Worm (Caenorhabditis elegans) whole organism, mixed stage, embryonic: Measurements from ENCODE around the gene lgc-36.

Experiments used
- bed-3 ChIP-seq: fragments of 200-800 bp; sonication (Bioruptor generic); optimal IDR thresholded peaks from 3 replicates; lab custom pipeline; 2018; ENCODE audit warnings: mild to moderate bottlenecking, missing genetic modification characterization, moderate library complexity, missing compliant biosample characterization
- blmp-1 ChIP-seq: fragments of 150-350 bp; optimal IDR thresholded peaks from 2 replicates; lab custom pipeline; 2014; ENCODE audit warnings: missing biosample characterization, missing genetic modification characterization
- ceh-43 ChIP-seq: fragments of 200-800 bp; sonication (Bioruptor generic); optimal IDR thresholded peaks from 2 replicates; lab custom pipeline; 2018; ENCODE audit warnings: mild to moderate bottlenecking, missing genetic modification characterization, moderate library complexity, missing compliant biosample characterization
- ceh-83 ChIP-seq: fragments of 200-800 bp; sonication (Bioruptor generic); optimal IDR thresholded peaks from 2 replicates; lab custom pipeline; 2018; ENCODE audit warnings: mild to moderate bottlenecking, missing genetic modification characterization, missing compliant biosample characterization
- ces-1 ChIP-seq: fragments of 150-350 bp; optimal IDR thresholded peaks from 2 replicates; lab custom pipeline; 2014; ENCODE audit warnings: missing biosample characterization, missing genetic modification reagents, missing genetic modification characterization
- cnd-1 ChIP-seq: fragments of 200-800 bp; sonication (Bioruptor generic); optimal IDR thresholded peaks from 2 replicates; lab custom pipeline; 2018; ENCODE audit warnings: mild to moderate bottlenecking, missing genetic modification characterization, missing compliant biosample characterization
- drap-1 ChIP-seq: fragments of 200-800 bp; sonication (Bioruptor generic); optimal IDR thresholded peaks from 3 replicates; lab custom pipeline; 2018; ENCODE audit warnings: mild to moderate bottlenecking, missing genetic modification characterization, missing compliant biosample characterization
- elt-1 ChIP-seq: sonication (generic microtip); optimal IDR thresholded peaks from 2 replicates; lab custom pipeline; 2017; ENCODE audit warnings: missing genetic modification characterization, mild to moderate bottlenecking, missing compliant biosample characterization, antibody characterized with exemption, moderate library complexity, borderline replicate concordance; ENCODE audit not compliant: insufficient read depth
- flh-1 ChIP-seq: fragments of 200-800 bp; sonication (Bioruptor generic); optimal IDR thresholded peaks from 2 replicates; lab custom pipeline; 2018; ENCODE audit warnings: mild to moderate bottlenecking, missing genetic modification characterization, moderate library complexity, missing compliant biosample characterization
- ham-2 ChIP-seq: fragments of 200-800 bp; sonication (Bioruptor generic); optimal IDR thresholded peaks from 2 replicates; lab custom pipeline; 2018; ENCODE audit warnings: mild to moderate bottlenecking, missing genetic modification characterization, missing compliant biosample characterization
- hlh-1 ChIP-seq: fragments of 150-350 bp; optimal IDR thresholded peaks from 2 replicates; lab custom pipeline; 2014; ENCODE audit warnings: missing biosample characterization, missing genetic modification reagents, missing genetic modification characterization
- lin-13 ChIP-seq: fragments of 150-350 bp; optimal IDR thresholded peaks from 2 replicates; lab custom pipeline; 2014; ENCODE audit warnings: missing biosample characterization, missing genetic modification characterization
- lin-32 ChIP-seq: fragments of 200-800 bp; sonication (Bioruptor generic); optimal IDR thresholded peaks from 2 replicates; lab custom pipeline; 2018; ENCODE audit warnings: mild to moderate bottlenecking, missing genetic modification characterization, missing compliant biosample characterization
- lsy-2 ChIP-seq: fragments of 150-350 bp; optimal IDR thresholded peaks from 2 replicates; lab custom pipeline; 2014; ENCODE audit warnings: missing biosample characterization, missing genetic modification characterization
- mab-5 ChIP-seq: fragments of 150-350 bp; optimal IDR thresholded peaks from 2 replicates; lab custom pipeline; 2014; ENCODE audit warnings: missing biosample characterization, missing genetic modification characterization
- mep-1 ChIP-seq: fragments of 150-350 bp; optimal IDR thresholded peaks from 2 replicates; lab custom pipeline; 2017; ENCODE audit warnings: missing biosample characterization, missing genetic modification reagents, missing genetic modification characterization, inconsistent platforms
- mls-2 ChIP-seq: sonication (generic microtip); optimal IDR thresholded peaks from 2 replicates; lab custom pipeline; 2016; ENCODE audit warnings: mild to moderate bottlenecking, missing genetic modification characterization, moderate library complexity, missing compliant biosample characterization
- nhr-12 ChIP-seq: fragments of 150-350 bp; optimal IDR thresholded peaks from 2 replicates; lab custom pipeline; 2014; ENCODE audit warnings: missing biosample characterization, missing genetic modification characterization
- nhr-2 ChIP-seq: fragments of 150-350 bp; optimal IDR thresholded peaks from 2 replicates; lab custom pipeline; 2014; ENCODE audit warnings: missing biosample characterization, missing genetic modification characterization
- nhr-237 ChIP-seq: fragments of 150-350 bp; optimal IDR thresholded peaks from 2 replicates; lab custom pipeline; 2014; ENCODE audit warnings: missing biosample characterization, missing genetic modification characterization
- pha-4 ChIP-seq: fragments of 150-350 bp; optimal IDR thresholded peaks from 2 replicates; lab custom pipeline; 2018; ENCODE audit warnings: missing biosample characterization, missing genetic modification reagents, missing genetic modification characterization
- sem-2 ChIP-seq: fragments of 200-800 bp; sonication (Bioruptor generic); optimal IDR thresholded peaks from 2 replicates; lab custom pipeline; 2018; ENCODE audit warnings: mild to moderate bottlenecking, missing genetic modification characterization, missing compliant biosample characterization
- sptf-1 ChIP-seq: sonication (generic microtip); optimal IDR thresholded peaks from 2 replicates; lab custom pipeline; 2017; ENCODE audit warnings: mild to moderate bottlenecking, missing genetic modification characterization, moderate library complexity, missing compliant biosample characterization
- tbx-8 ChIP-seq: fragments of 200-800 bp; sonication (Bioruptor generic); optimal IDR thresholded peaks from 2 replicates; lab custom pipeline; 2018; ENCODE audit warnings: mild to moderate bottlenecking, missing genetic modification characterization, moderate library complexity, missing compliant biosample characterization
- unc-120 ChIP-seq: sonication (generic microtip); optimal IDR thresholded peaks from 2 replicates; lab custom pipeline; 2017; ENCODE audit warnings: missing genetic modification characterization, missing compliant biosample characterization; ENCODE audit not compliant: poor library complexity, severe bottlenecking
- unc-62 ChIP-seq: fragments of 150-350 bp; optimal IDR thresholded peaks from 2 replicates; lab custom pipeline; 2014; ENCODE audit warnings: missing biosample characterization, missing genetic modification reagents, missing genetic modification characterization
- zip-8 ChIP-seq: fragments of 150-350 bp; optimal IDR thresholded peaks from 2 replicates; lab custom pipeline; 2014; ENCODE audit warnings: missing biosample characterization, missing genetic modification characterization
- ztf-11 ChIP-seq: fragments of 150-350 bp; optimal IDR thresholded peaks from 2 replicates; lab custom pipeline; 2014; ENCODE audit warnings: missing biosample characterization, missing genetic modification characterization

Gene lgc-36

DNA sequence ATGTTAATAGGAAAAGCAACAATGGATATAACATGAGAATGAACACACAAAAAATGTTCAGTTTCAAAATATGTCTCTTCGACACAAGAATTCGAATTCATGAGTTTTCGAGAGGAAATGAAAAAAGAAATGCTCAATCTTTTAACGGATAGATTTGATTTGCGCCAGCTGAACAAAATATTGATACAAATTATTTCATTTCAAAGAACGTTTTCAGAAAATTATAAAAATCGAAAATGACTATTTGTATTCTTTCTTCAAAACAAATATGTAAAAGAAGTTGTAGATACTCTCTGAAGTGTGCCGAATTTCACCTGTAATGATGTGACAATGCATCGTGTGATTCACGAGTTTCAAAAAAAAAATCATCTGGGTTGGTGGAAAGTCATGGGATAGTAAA lies 41.7 kb upstream of the lgc-36 start, which contains the start of gene srh-47:
Gene srh-47, minus strand, starts transcription at position 101 of the 400 bp plus-strand sequence.
- no peak for TF ChIP-seq drap-1 (GFP tag; lab: Kevin White, UChicago)
- no peak for TF ChIP-seq ham-2 (GFP tag; lab: Kevin White, UChicago)
- no peak for TF ChIP-seq lin-13 (tag; lab: Kevin White, UChicago)
- no peak for TF ChIP-seq lsy-2 (tag; lab: Kevin White, UChicago)
- no peak for TF ChIP-seq bed-3 (GFP tag; lab: Kevin White, UChicago)
- no peak for TF ChIP-seq mep-1 (tag; lab: Kevin White, UChicago)
- no peak for TF ChIP-seq ceh-43 (GFP tag; lab: Kevin White, UChicago)
- no peak for TF ChIP-seq unc-120
- no peak for TF ChIP-seq sptf-1 (tag; lab: Kevin White, UChicago)
- no peak for TF ChIP-seq nhr-12 (tag; lab: Kevin White, UChicago)
- no peak for TF ChIP-seq lin-32 (GFP tag; lab: Kevin White, UChicago)
- TF ChIP-seq nhr-2, result no peak
- TF ChIP-seq blmp-1 (tag; lab: Kevin White, UChicago), result no peak
- TF ChIP-seq ceh-83 (GFP tag; lab: Kevin White, UChicago), result no peak
- TF ChIP-seq ztf-11 (tag; lab: Kevin White, UChicago), result no peak

DNA sequence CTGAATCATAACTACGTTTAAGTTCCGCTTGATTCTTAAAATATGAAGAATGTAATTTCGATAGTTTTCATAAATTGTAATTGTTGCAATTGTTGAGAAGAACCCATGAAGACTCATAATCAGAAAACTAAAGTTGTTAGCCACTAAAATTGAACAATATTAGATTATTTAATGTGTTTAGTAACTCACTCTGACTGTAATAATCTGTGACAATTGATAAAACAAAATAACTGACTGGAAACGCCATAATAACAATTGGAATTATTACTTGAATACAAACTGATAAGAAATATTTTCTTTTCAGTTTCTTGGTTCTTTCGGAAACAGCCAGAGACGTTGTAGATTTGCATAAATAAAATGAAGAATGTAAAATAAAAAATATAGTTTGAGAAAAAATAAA lies 40.6 kb upstream of the lgc-36 start:
- TF ChIP-seq sptf-1 (tag; lab: Kevin White, UChicago), result no peak
- TF ChIP-seq lin-32 (GFP tag; lab: Kevin White, UChicago), result no peak
- no peak for TF ChIP-seq mls-2 (tag; lab: Kevin White, UChicago)
- TF ChIP-seq nhr-12 (tag; lab: Kevin White, UChicago), result no peak
- TF ChIP-seq flh-1 (GFP tag; lab: Kevin White, UChicago), result no peak
- no peak for TF ChIP-seq ces-1
- no peak for TF ChIP-seq tbx-8
- no peak for TF ChIP-seq pha-4
- no peak for TF ChIP-seq blmp-1 (tag; lab: Kevin White, UChicago)
- no peak for TF ChIP-seq unc-62
- no peak for TF ChIP-seq lsy-2 (tag; lab: Kevin White, UChicago)
- no peak for TF ChIP-seq nhr-2
- TF ChIP-seq elt-1 (tag; lab: Kevin White, UChicago), result no peak
- TF ChIP-seq nhr-237 (tag; lab: Kevin White, UChicago), result no peak
- TF ChIP-seq zip-8, result no peak

DNA sequence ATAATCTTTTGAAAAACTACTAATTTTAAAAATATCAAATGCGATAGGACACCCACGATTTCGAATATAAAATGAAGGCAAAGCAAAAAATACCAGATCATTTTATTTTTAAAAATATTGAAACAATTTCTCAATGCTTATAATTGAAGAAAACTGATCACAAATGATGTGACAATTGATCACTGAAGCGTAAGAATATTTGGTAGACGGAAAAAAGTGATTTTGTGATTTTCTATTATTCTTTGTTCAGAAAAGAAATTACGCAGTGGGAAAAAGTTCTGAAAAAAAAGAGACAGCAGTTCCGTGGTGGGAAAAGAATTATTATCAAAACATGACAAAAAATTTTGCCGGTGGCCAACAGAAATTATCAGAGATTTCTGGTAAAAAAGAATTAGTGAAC lies 39.8 kb upstream of the lgc-36 start, which contains the start of gene T03F7.5:
Gene T03F7.5, minus strand, starts transcription at position 101 of the 400 bp plus-strand sequence.
- no peak for TF ChIP-seq elt-1 (tag; lab: Kevin White, UChicago)
- TF ChIP-seq hlh-1 (tag; lab: Kevin White, UChicago), result no peak
- TF ChIP-seq nhr-2, result no peak
- no peak for TF ChIP-seq ham-2 (GFP tag; lab: Kevin White, UChicago)
- TF ChIP-seq ceh-83 (GFP tag; lab: Kevin White, UChicago), result no peak
- TF ChIP-seq sem-2 (GFP tag; lab: Kevin White, UChicago), result no peak
- no peak for TF ChIP-seq cnd-1 (tag; lab: Kevin White, UChicago)
- no peak for TF ChIP-seq pha-4
- no peak for TF ChIP-seq blmp-1 (tag; lab: Kevin White, UChicago)
- TF ChIP-seq, all 35 proteins: peak for 0

DNA sequence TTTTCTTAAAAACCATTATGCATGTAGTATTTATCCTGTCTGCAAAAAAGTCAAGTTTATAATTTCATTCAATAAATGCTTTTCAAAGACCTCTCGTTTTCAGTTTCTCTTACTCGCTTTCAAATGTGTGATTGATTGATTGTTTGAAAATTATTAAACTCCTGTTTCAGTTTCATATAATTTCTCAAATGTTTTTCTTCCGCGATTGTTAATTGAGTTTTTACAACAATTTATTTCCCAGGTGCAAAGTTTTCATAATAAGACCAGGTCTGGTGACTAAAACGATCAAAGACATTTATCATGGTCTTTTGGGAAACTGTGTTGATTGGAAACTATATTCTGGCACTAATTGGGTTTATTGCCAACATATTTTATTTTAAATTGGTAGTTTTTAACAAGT lies 35.6 kb upstream of the lgc-36 start, which contains the start of gene T03F7.6:
Gene T03F7.6, plus strand, starts transcription at position 301 of the 400 bp plus-strand sequence.
- no peak for TF ChIP-seq ztf-11 (tag; lab: Kevin White, UChicago)
- TF ChIP-seq, all 35 proteins: peak for 0

DNA sequence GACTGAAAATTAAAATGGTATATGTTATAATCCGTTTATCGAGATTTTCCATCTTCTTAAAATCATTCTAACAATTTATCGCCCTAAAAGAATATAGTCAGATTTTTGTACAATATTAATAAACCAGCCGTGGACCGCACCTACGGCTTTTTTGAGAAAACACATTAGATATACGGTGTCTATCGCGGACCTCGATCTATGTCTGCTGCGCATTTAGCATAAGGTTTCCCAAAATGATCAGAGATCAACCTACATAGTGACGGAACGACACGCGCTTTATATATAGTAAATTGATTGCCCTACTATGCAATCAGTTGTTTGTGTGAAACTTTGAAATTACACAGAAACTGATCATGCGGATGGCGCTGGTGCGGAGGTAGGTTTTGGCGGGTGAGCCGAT lies 33.9 kb upstream of the lgc-36 start:
- TF ChIP-seq mab-5 (tag; lab: Kevin White, UChicago), result no peak
- TF ChIP-seq unc-120, result no peak

DNA sequence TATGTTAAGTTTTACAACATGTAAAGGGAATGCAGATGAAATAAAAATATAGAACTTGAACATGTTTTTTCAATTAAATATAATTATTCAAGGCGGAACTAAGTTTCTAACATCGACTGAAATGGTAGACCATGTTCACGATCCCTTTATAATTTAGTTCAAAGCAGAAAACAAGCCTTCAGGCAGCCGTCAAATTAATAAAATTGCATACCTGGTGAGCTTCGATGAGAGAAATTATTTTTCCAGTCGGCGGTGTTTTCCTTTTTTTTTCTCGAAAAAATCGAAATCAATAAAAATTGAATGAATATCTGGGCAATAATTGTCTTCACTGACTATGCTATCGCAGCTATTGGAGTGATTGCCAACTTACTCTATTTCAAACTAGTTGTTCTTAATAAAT lies 32.1 kb upstream of the lgc-36 start, which contains the start of gene C03E10.1:
Gene C03E10.1, plus strand, starts transcription at position 301 of the 400 bp plus-strand sequence.
- TF ChIP-seq lin-32 (GFP tag; lab: Kevin White, UChicago), result no peak
